Fruit fly (Drosophila melanogaster) whole organism, embryonic: ENCODE measurements around the gene CG13720.

Experiments used
- BtbVII ChIP-seq: fragments of 200-800 bp; sonication (Bioruptor generic); optimal IDR thresholded peaks from 3 replicates; lab custom pipeline; 2017; ENCODE audit warnings: missing biosample characterization, mild to moderate bottlenecking, missing genetic modification characterization
- CG10321 ChIP-seq: fragments of 200-800 bp; sonication (Bioruptor generic); IDR thresholded peaks from 2 replicates; pipeline ENCODE4 v1.3.6; 2022; ENCODE audit warnings: missing biosample characterization, missing genetic modification characterization
- CG10366 ChIP-seq: fragments of 200-800 bp; sonication (Bioruptor generic); IDR thresholded peaks from 2 replicates; pipeline ENCODE4 v1.3.6; 2022; ENCODE audit warnings: missing biosample characterization, missing genetic modification characterization
- CG10654 ChIP-seq: fragments of 200-800 bp; sonication (Bioruptor generic); optimal IDR thresholded peaks from 2 replicates; lab custom pipeline; 2016; ENCODE audit warnings: missing biosample characterization, missing genetic modification characterization
- CG10979 ChIP-seq: fragments of 200-800 bp; sonication (Bioruptor generic); optimal IDR thresholded peaks from 2 replicates; lab custom pipeline; 2018; ENCODE audit warnings: missing biosample characterization, mild to moderate bottlenecking, missing genetic modification characterization, moderate library complexity
- CG11456 ChIP-seq: fragments of 200-800 bp; sonication (Bioruptor generic); IDR thresholded peaks from 3 replicates; pipeline ENCODE4 v1.3.6; 2022; ENCODE audit warnings: missing biosample characterization, missing genetic modification characterization
- CG11504 ChIP-seq: fragments of 200-800 bp; sonication (Bioruptor generic); optimal IDR thresholded peaks from 3 replicates; lab custom pipeline; 2019; ENCODE audit warnings: missing biosample characterization, mild to moderate bottlenecking, missing genetic modification characterization, moderate library complexity
- CG11560 ChIP-seq: fragments of 200-800 bp; sonication (Bioruptor generic); IDR thresholded peaks from 3 replicates; pipeline ENCODE4 v1.3.6; 2022; ENCODE audit warnings: missing biosample characterization, missing genetic modification characterization
- CG11723 ChIP-seq: fragments of 200-800 bp; sonication (Bioruptor generic); optimal IDR thresholded peaks from 2 replicates; lab custom pipeline; 2017; ENCODE audit warnings: missing biosample characterization, mild to moderate bottlenecking, missing genetic modification characterization
- CG12391 ChIP-seq: fragments of 200-800 bp; sonication (Bioruptor generic); optimal IDR thresholded peaks from 3 replicates; lab custom pipeline; 2018; ENCODE audit warnings: missing biosample characterization, mild to moderate bottlenecking, missing genetic modification characterization, moderate library complexity
- CG15073 ChIP-seq: fragments of 200-800 bp; sonication (Bioruptor generic); optimal IDR thresholded peaks from 2 replicates; lab custom pipeline; 2016; ENCODE audit warnings: missing biosample characterization, missing genetic modification characterization
- CG17912 ChIP-seq: fragments of 200-800 bp; sonication (Bioruptor generic); optimal IDR thresholded peaks from 2 replicates; lab custom pipeline; 2018; ENCODE audit warnings: missing biosample characterization, mild to moderate bottlenecking, missing genetic modification characterization
- CG1832 ChIP-seq: fragments of 200-800 bp; sonication (Bioruptor generic); optimal IDR thresholded peaks from 2 replicates; lab custom pipeline; 2017; ENCODE audit warnings: missing biosample characterization, mild to moderate bottlenecking, missing genetic modification characterization, inconsistent platforms
- CG5180 ChIP-seq: fragments of 200-800 bp; sonication (Bioruptor generic); optimal IDR thresholded peaks from 3 replicates; lab custom pipeline; 2017; ENCODE audit warnings: missing biosample characterization, missing genetic modification characterization, mild to moderate bottlenecking, moderate library complexity, missing genetic modification reagents
- CG7271 ChIP-seq: fragments of 200-800 bp; sonication (Bioruptor generic); optimal IDR thresholded peaks from 2 replicates; lab custom pipeline; 2018; ENCODE audit warnings: missing biosample characterization, mild to moderate bottlenecking, missing genetic modification characterization, moderate library complexity
- CG7372 ChIP-seq: fragments of 200-800 bp; sonication (Bioruptor generic); IDR thresholded peaks from 2 replicates; pipeline ENCODE4 v1.3.6; 2022; ENCODE audit warnings: missing biosample characterization, missing genetic modification characterization
- CG8089 ChIP-seq: fragments of 200-800 bp; sonication (Bioruptor generic); optimal IDR thresholded peaks from 3 replicates; lab custom pipeline; 2016; ENCODE audit warnings: missing biosample characterization, missing genetic modification characterization
- CG8478 ChIP-seq: fragments of >200 bp; optimal IDR thresholded peaks from 2 replicates; lab custom pipeline; 2018
- CkIIα-i1 ChIP-seq: fragments of 200-800 bp; sonication (Bioruptor generic); IDR thresholded peaks from 2 replicates; pipeline ENCODE4 v1.3.6; 2022; ENCODE audit warnings: missing biosample characterization, missing genetic modification characterization
- Dip3 ChIP-seq: fragments of 200-800 bp; sonication (Bioruptor generic); optimal IDR thresholded peaks from 3 replicates; lab custom pipeline; 2016; ENCODE audit warnings: missing biosample characterization, missing genetic modification characterization
- Drgx ChIP-seq: fragments of 200-800 bp; sonication (Bioruptor generic); IDR thresholded peaks from 2 replicates; pipeline ENCODE4 v1.3.6; 2022; ENCODE audit warnings: missing biosample characterization, missing genetic modification characterization
- Ets65A ChIP-seq: fragments of 200-800 bp; sonication (Bioruptor generic); peaks from one replicate; lab custom pipeline; 2016; ENCODE audit warnings: missing biosample characterization, missing genetic modification characterization
- HLH3B ChIP-seq: fragments of 200-800 bp; sonication (Bioruptor generic); IDR thresholded peaks from 2 replicates; pipeline ENCODE4 v1.3.6; 2022; ENCODE audit warnings: missing biosample characterization, missing genetic modification characterization
- Hand ChIP-seq: fragments of 200-800 bp; sonication (Bioruptor generic); optimal IDR thresholded peaks from 2 replicates; lab custom pipeline; 2017; ENCODE audit warnings: mild to moderate bottlenecking, missing biosample characterization, missing genetic modification reagents, missing genetic modification characterization
- Hr39 ChIP-seq: fragments of >200 bp; optimal IDR thresholded peaks from 2 replicates; lab custom pipeline; 2017
- Hr51 ChIP-seq, 2 experiments: fragments of 200-800 bp; sonication (Bioruptor generic); optimal IDR thresholded peaks; 2 replicates in 1 of 2; 3 replicates in 1 of 2; lab custom pipeline; 2016 to 2018; ENCODE audit warnings: missing biosample characterization in 2 of 2, missing genetic modification characterization in 2 of 2, mild to moderate bottlenecking in 1 of 2, moderate library complexity in 1 of 2
- Hr78 ChIP-seq, 2 experiments: fragments of 200-800 bp in 1 of 2; fragments of >200 bp in 1 of 2; sonication (Bioruptor generic) in 1 of 2; optimal IDR thresholded peaks; 2 replicates each; lab custom pipeline; 2017 to 2019; ENCODE audit warnings: missing biosample characterization in 2 of 2, missing genetic modification characterization in 2 of 2, mild to moderate bottlenecking in 1 of 2, moderate library complexity in 1 of 2
- Mad ChIP-seq: fragments of 200-800 bp; sonication (Bioruptor generic); optimal IDR thresholded peaks from 2 replicates; lab custom pipeline; 2016; ENCODE audit warnings: missing biosample characterization, missing genetic modification characterization
- Mes4 ChIP-seq: fragments of 200-800 bp; sonication (Bioruptor generic); optimal IDR thresholded peaks from 2 replicates; lab custom pipeline; 2016; ENCODE audit warnings: missing biosample characterization, missing genetic modification characterization
- Nf-YB ChIP-seq: fragments of 200-800 bp; sonication (Bioruptor generic); optimal IDR thresholded peaks from 3 replicates; lab custom pipeline; 2019; ENCODE audit warnings: missing biosample characterization, mild to moderate bottlenecking, missing genetic modification characterization, moderate library complexity
- Poxn ChIP-seq: fragments of 200-800 bp; sonication (Bioruptor generic); IDR thresholded peaks from 2 replicates; pipeline ENCODE4 v1.3.6; 2022; ENCODE audit warnings: missing biosample characterization, missing genetic modification characterization
- Side ChIP-seq: fragments of 200-800 bp; sonication (Bioruptor generic); optimal IDR thresholded peaks from 2 replicates; lab custom pipeline; 2016; ENCODE audit warnings: missing biosample characterization, missing genetic modification characterization
- Sox100B ChIP-seq: fragments of 200-800 bp; sonication (Bioruptor generic); optimal IDR thresholded peaks from 3 replicates; lab custom pipeline; 2018; ENCODE audit warnings: missing biosample characterization, mild to moderate bottlenecking, missing genetic modification characterization
- Spps ChIP-seq: fragments of 200-800 bp; sonication (Bioruptor generic); optimal IDR thresholded peaks from 2 replicates; lab custom pipeline; 2018; ENCODE audit warnings: missing biosample characterization, mild to moderate bottlenecking, missing genetic modification characterization
- Tbp ChIP-seq: fragments of >200 bp; optimal IDR thresholded peaks from 2 replicates; lab custom pipeline; 2018; ENCODE audit warnings: missing biosample characterization, missing genetic modification characterization
- Usf ChIP-seq: fragments of 200-800 bp; sonication (Bioruptor generic); optimal IDR thresholded peaks from 2 replicates; lab custom pipeline; 2017; ENCODE audit warnings: missing genotype, missing biosample characterization, missing genetic modification characterization
- al ChIP-seq: fragments of 200-800 bp; sonication (Bioruptor generic); IDR thresholded peaks from 2 replicates; pipeline ENCODE4 v1.3.6; 2022; ENCODE audit warnings: missing biosample characterization, missing genetic modification characterization
- br ChIP-seq: fragments of >200 bp; optimal IDR thresholded peaks from 2 replicates; lab custom pipeline; 2017
- dati ChIP-seq: fragments of 200-800 bp; sonication (Bioruptor generic); IDR thresholded peaks from 2 replicates; pipeline ENCODE4 v1.3.6; 2022; ENCODE audit warnings: missing biosample characterization, missing genetic modification characterization
- dm ChIP-seq: fragments of 200-800 bp; sonication (Bioruptor generic); optimal IDR thresholded peaks from 3 replicates; lab custom pipeline; 2016; ENCODE audit warnings: missing biosample characterization, missing genetic modification characterization
- exex ChIP-seq: fragments of 200-800 bp; sonication (Bioruptor generic); optimal IDR thresholded peaks from 4 replicates; lab custom pipeline; 2018; ENCODE audit warnings: missing biosample characterization, mild to moderate bottlenecking, missing genetic modification characterization, moderate library complexity
- fd64A ChIP-seq: fragments of 200-800 bp; sonication (Bioruptor generic); optimal IDR thresholded peaks from 3 replicates; lab custom pipeline; 2018; ENCODE audit warnings: missing biosample characterization, mild to moderate bottlenecking, missing genetic modification characterization
- fu2 ChIP-seq: fragments of 200-800 bp; sonication (Bioruptor generic); optimal IDR thresholded peaks from 2 replicates; lab custom pipeline; 2016; ENCODE audit warnings: missing biosample characterization, missing genetic modification characterization
- gsb-n ChIP-seq: fragments of 200-800 bp; sonication (Bioruptor generic); optimal IDR thresholded peaks from 3 replicates; lab custom pipeline; 2018; ENCODE audit warnings: missing biosample characterization, mild to moderate bottlenecking, missing genetic modification characterization
- gt ChIP-seq: fragments of 200-800 bp; sonication (Bioruptor generic); IDR thresholded peaks from 2 replicates; pipeline ENCODE4 v1.3.6; 2022; ENCODE audit warnings: missing biosample characterization, missing genetic modification characterization
- klu ChIP-seq: fragments of 200-800 bp; sonication (Bioruptor generic); IDR thresholded peaks from 2 replicates; pipeline ENCODE4 v1.3.6; 2022; ENCODE audit warnings: missing biosample characterization, missing genetic modification characterization
- stwl ChIP-seq: fragments of 200-800 bp; sonication (Bioruptor generic); optimal IDR thresholded peaks from 3 replicates; lab custom pipeline; 2018; ENCODE audit warnings: missing biosample characterization, mild to moderate bottlenecking, missing genetic modification characterization, moderate library complexity
- sug ChIP-seq: fragments of 200-800 bp; optimal IDR thresholded peaks from 2 replicates; lab custom pipeline; 2019; ENCODE audit warnings: missing biosample characterization, mild to moderate bottlenecking, missing genetic modification characterization, moderate library complexity
- unc-4 ChIP-seq: fragments of 200-800 bp; sonication (Bioruptor generic); IDR thresholded peaks from 2 replicates; pipeline ENCODE4 v1.3.6; 2022; ENCODE audit warnings: missing biosample characterization, missing genetic modification characterization; ENCODE audit not compliant: partially characterized antibody
- wek ChIP-seq: fragments of 200-800 bp; sonication (Bioruptor generic); optimal IDR thresholded peaks from 3 replicates; lab custom pipeline; 2018; ENCODE audit warnings: missing biosample characterization, mild to moderate bottlenecking, missing genetic modification characterization, moderate library complexity

CG13720 gene

DNA sequence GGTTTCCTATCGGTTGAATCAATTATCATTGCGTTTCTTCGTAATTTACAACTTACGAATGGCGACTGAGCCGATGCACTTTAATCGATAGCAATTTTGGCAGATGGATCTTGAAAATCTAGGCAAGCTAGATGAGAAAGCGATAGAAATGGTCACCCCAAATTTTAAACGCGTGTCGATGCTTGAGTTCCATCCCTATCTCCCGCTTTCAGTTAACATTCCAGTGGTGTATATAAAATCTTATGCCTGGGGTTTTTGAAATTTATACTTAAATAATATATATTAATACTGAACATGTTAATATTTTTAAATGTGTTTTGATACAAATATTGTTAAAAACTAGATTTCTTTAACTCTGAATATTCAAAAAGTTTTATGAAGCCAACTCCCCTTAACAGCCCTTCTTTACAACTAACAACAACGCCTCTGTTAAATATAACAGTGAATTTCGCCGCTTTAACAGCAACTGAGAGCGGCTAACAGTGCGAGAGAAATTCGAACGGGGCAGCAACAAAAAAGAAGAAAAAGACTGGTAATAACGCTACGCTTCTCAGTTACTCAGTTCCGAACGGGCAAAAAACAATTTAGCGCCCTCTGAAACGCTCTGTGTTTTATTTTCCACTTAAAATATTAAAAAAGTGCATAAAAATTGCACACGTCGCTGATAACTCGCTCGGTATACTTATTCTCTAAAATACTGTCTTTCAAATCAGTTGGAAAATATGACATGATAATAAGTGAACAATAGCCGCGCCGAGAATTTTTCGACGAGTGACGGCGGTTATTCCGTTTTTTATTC is 41.5 kb upstream of the CG13720 start, which contains the start of gene CG11357 (continued):
- TF ChIP-seq HLH3B (GFP tag; lab: Robert Waterston, UW) (peak; percentile 99), dati (GFP tag; lab: Robert Waterston, UW) (peak; percentile 96), Hr78 (GFP tag; optimal IDR thresholded peaks at IDR 0.05; lab: Kevin White, UChicago) (peak in 1 of 2 experiments; percentile 94), Sox100B (peak; percentile 98), CG11504 (tag; lab: Kevin White, UChicago) (peak; percentile 98), dm (GFP tag; lab: Kevin White, UChicago) (peak; percentile 46), CG12391 (tag; lab: Kevin White, UChicago) (peak; percentile 99), CkIIα-i1 (GFP tag; lab: Robert Waterston, UW) (peak; percentile 91), al (GFP tag; lab: Robert Waterston, UW) (peak; percentile 99), Nf-YB (GFP tag; lab: Kevin White, UChicago) (peak; percentile 91), Dip3 (GFP tag; lab: Kevin White, UChicago) (peak; percentile 79), CG7271 (peak; percentile 97), Ets65A (GFP tag; lab: Kevin White, UChicago) (peak; percentile 96), Hr51 (GFP tag; optimal IDR thresholded peaks at IDR 0.05; lab: Kevin White, UChicago) (peak; percentile 90 to 99), CG7372 (GFP tag; lab: Robert Waterston, UW) (peak; percentile 99), CG10321 (GFP tag; lab: Robert Waterston, UW) (peak; percentile 86), BtbVII (peak; percentile 98), Drgx (GFP tag; lab: Robert Waterston, UW) (peak; percentile 99), CG8478 (lab: Kevin White, UChicago) (no peak), CG17912 (GFP tag; lab: Kevin White, UChicago) (peak; percentile 90), sug (peak; percentile 98), Usf (GFP tag; lab: Kevin White, UChicago) (peak; percentile 95), Mes4 (GFP tag; lab: Kevin White, UChicago) (peak; percentile 43), CG11723 (GFP tag; lab: Kevin White, UChicago) (peak; percentile 96), exex (peak; percentile 94), CG10654 (GFP tag; lab: Kevin White, UChicago) (peak; percentile 92), gsb-n (tag; lab: Kevin White, UChicago) (peak; percentile 99), CG10366 (GFP tag; lab: Robert Waterston, UW) (peak; percentile 98), CG11456 (peak; percentile 98), CG15073 (GFP tag; lab: Kevin White, UChicago) (peak; percentile 81), br (lab: Kevin White, UChicago) (no peak), Tbp (GFP tag; lab: Kevin White, UChicago) (no peak), fd64A (peak; percentile 90), CG8089 (GFP tag; lab: Kevin White, UChicago) (peak; percentile 59), wek (GFP tag; lab: Kevin White, UChicago) (peak; percentile 84), stwl (tag; lab: Kevin White, UChicago) (peak; percentile 95), fu2 (GFP tag; lab: Kevin White, UChicago) (peak; percentile 73), CG10979 (peak; percentile 99), Poxn (GFP tag; lab: Robert Waterston, UW) (peak; percentile 95), unc-4 (GFP tag; lab: Robert Waterston, UW) (peak; percentile 77), Hand (GFP tag; lab: Kevin White, UChicago) (peak; percentile 98), Spps (peak; percentile 98), Hr39 (lab: Kevin White, UChicago) (no peak), Side (GFP tag; lab: Kevin White, UChicago) (peak; percentile 73), CG11560 (tag; lab: Robert Waterston, UW) (peak; percentile 93), Mad (GFP tag; lab: Kevin White, UChicago) (peak; percentile 93), gt (GFP tag; lab: Robert Waterston, UW) (peak; percentile 96), CG5180 (GFP tag; lab: Kevin White, UChicago) (peak; percentile 91), klu (peak; percentile 98), CG1832 (GFP tag; lab: Kevin White, UChicago) (no peak)
